Fruit fly (Drosophila melanogaster): ENCODE data around the gene CG3062.

CG3062 gene

DNA sequence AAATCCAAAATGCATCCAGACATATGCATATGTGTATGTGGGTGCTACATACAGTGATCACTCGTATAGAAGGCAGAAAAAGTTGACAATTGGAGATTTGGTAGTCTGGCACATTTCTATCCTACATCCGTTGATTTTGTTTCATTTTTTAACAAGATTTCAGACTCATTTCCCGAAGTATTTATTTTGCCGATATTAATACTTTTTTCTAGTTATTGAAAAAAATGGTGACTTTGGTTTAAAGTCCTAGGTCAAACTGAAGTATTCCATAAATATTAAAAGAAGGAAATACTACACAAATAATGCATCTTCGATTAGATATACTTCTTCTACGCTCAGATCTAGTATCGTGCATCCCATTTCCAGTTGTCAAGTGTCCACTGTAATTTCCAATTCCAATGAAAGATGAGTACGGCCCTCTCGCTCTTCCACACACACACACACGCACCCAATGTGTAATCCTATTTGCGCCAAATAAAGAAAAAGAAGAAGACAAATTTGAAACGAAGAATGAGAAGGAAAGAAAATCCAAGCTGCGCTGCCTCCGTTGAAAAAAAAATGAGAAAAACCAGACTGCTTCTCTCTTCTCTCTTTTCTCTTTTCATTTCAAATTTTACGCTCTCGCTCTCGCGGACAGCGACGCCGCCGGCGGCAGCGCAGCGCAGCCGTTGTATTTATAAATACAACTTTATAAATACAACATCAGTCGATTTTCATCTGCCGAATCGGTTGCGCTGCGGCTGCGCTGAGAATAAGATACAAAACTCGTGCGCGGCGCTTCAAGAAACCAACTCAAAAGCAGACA lies 27.6 kb downstream of the CG3062 start, which contains the start of gene peb (continued):
- no peak for TF ChIP-seq Drgx (GFP tag; IDR thresholded peaks at IDR 0.05)
- TF ChIP-seq CG17385 (GFP tag; optimal IDR thresholded peaks at IDR 0.05): peak; percentile 90
- TF ChIP-seq dimm (GFP tag; IDR thresholded peaks at IDR 0.05): no peak
- TF ChIP-seq CG6791 (GFP tag; IDR thresholded peaks at IDR 0.05; ENCODE audit: partially characterized antibody): no peak
- TF ChIP-seq nmo (GFP tag; optimal IDR thresholded peaks at IDR 0.05): peak; percentile 89
- peak; percentile 45; the same call in 1 of the 2 replicates for TF ChIP-seq CG13287 (GFP tag; IDR thresholded peaks at IDR 0.05; ENCODE audit: partially characterized antibody)
- no peak for TF ChIP-seq CG2116 (GFP tag; optimal IDR thresholded peaks at IDR 0.05)
- TF ChIP-seq CG3838 (GFP tag; optimal IDR thresholded peaks at IDR 0.05): no peak
- peak; percentile 32 for TF ChIP-seq Usf (GFP tag; optimal IDR thresholded peaks at IDR 0.05)
- TF ChIP-seq CG17361 (GFP tag; IDR thresholded peaks at IDR 0.05): peak; percentile 83; the same call in 2 of the 3 replicates
- TF ChIP-seq Optix (GFP tag; IDR thresholded peaks at IDR 0.05): no peak; the same call in 2 of the 3 replicates
- no peak for TF ChIP-seq CG12219 (GFP tag; optimal IDR thresholded peaks at IDR 0.05)
- peak; percentile 66 for TF ChIP-seq az2 (GFP tag; optimal IDR thresholded peaks at IDR 0.05)
- peak; percentile 45; the same call in 1 of the 2 replicates for TF ChIP-seq CG31441 (GFP tag; IDR thresholded peaks at IDR 0.05)
- no peak for TF ChIP-seq prd (optimal IDR thresholded peaks at IDR 0.05)
- peak; percentile 81 for TF ChIP-seq prd (GFP tag; IDR thresholded peaks at IDR 0.05)
- peak; percentile 44 for TF ChIP-seq CG8388 (GFP tag; optimal IDR thresholded peaks at IDR 0.05)
- TF ChIP-seq CG33557 (GFP tag; optimal IDR thresholded peaks at IDR 0.05): peak; percentile 71
- no peak for TF ChIP-seq dm (GFP tag; optimal IDR thresholded peaks at IDR 0.05)
- TF ChIP-seq CG17912 (GFP tag; optimal IDR thresholded peaks at IDR 0.05): no peak
- peak; percentile 61 for TF ChIP-seq Ptx1 (GFP tag; IDR thresholded peaks at IDR 0.05)
- TF ChIP-seq btn (GFP tag; optimal IDR thresholded peaks at IDR 0.05): peak; percentile 0
- no peak for TF ChIP-seq Dip2 (GFP tag; IDR thresholded peaks at IDR 0.05)

DNA sequence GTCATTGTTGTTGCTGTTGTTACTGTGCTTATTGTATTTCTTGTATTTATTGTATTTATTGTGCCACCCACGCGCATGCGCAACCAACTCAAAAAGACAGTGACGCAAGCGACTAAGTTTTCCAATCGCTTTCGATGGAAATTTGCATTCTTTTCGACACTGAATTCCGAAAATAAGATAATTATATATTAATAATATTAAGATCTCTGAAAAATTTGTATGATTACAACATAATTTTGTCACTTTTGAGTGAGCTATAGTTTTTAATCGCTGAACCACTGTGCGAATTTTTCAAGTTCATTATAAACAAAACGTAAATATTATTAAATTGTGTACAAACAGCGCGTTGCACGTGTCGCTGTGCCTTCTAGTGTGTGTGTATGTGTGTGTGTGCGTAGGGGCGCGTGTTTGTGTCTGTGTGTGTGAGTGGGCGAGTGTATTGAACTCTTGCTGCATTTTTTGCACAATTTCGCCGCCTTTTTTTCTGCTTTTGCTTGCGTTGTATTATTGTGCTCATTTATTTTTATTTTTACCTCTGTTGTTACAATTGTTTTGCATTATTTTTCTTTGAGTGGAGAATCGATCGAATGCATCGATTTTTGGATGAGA lies 28.9 kb downstream of the CG3062 start:
- TF ChIP-seq Eip74EF (GFP tag; optimal IDR thresholded peaks at IDR 0.05) (no peak), Lhr (GFP tag; optimal IDR thresholded peaks at IDR 0.05) (no peak), B-H2 (GFP tag; optimal IDR thresholded peaks at IDR 0.05) (no peak), CG14441 (GFP tag; IDR thresholded peaks at IDR 0.05) (0 out of 2 replicates have a peak, but pooled peaks have one; percentile 43), dmrt99B (tag; optimal IDR thresholded peaks at IDR 0.05) (peak; percentile 3), CG7839 (tag; optimal IDR thresholded peaks at IDR 0.05) (peak; percentile 10), Spps (tag; optimal IDR thresholded peaks at IDR 0.05) (no peak), Dip3 (GFP tag; optimal IDR thresholded peaks at IDR 0.05) (no peak), Side (GFP tag; optimal IDR thresholded peaks at IDR 0.05) (no peak), gem (tag; optimal IDR thresholded peaks at IDR 0.05) (peak; percentile 31), BEAF-32 (GFP tag; optimal IDR thresholded peaks at IDR 0.05) (no peak), CG6813 (GFP tag; optimal IDR thresholded peaks at IDR 0.05) (no peak), CG17361 (GFP tag; IDR thresholded peaks at IDR 0.05) (no peak), amos (GFP tag; IDR thresholded peaks at IDR 0.05; ENCODE audit: partially characterized antibody) (no peak), Ssrp (tag; optimal IDR thresholded peaks at IDR 0.05) (no peak), Xrp1 (GFP tag; IDR thresholded peaks at IDR 0.05) (peak; percentile 23; the same call in 1 of the 2 replicates), pfk (GFP tag; optimal IDR thresholded peaks at IDR 0.05) (no peak), Fer3 (tag; optimal IDR thresholded peaks at IDR 0.05) (no peak), Elba2 (GFP tag; optimal IDR thresholded peaks at IDR 0.05) (no peak), CG13123 (GFP tag; optimal IDR thresholded peaks at IDR 0.05) (no peak), knrl (GFP tag; IDR thresholded peaks at IDR 0.05; ENCODE audit: partially characterized antibody) (no peak), CG18262 (tag; optimal IDR thresholded peaks at IDR 0.05) (no peak), CG32772 (GFP tag; IDR thresholded peaks at IDR 0.05) (0 out of 2 replicates have a peak, but pooled peaks have one; percentile 20), jing (GFP tag; optimal IDR thresholded peaks at IDR 0.05) (no peak), zfh2 (GFP tag; optimal IDR thresholded peaks at IDR 0.05) (no peak), lbe (GFP tag; optimal IDR thresholded peaks at IDR 0.05) (peak; percentile 26)

Measured in whole organism, embryonic.